Fruit fly (Drosophila melanogaster) whole organism, embryonic: Measurements from ENCODE around the gene RpS28-like.

ENCODE experiments used
- Bgb ChIP-seq: fragments of 200-800 bp; sonication (Bioruptor generic); IDR thresholded peaks from 2 replicates; pipeline ENCODE4 v1.3.6; 2022; ENCODE audit warnings: missing biosample characterization, missing genetic modification characterization; ENCODE audit not compliant: partially characterized antibody
- CG15479 ChIP-seq: fragments of 200-800 bp; sonication (Bioruptor generic); optimal IDR thresholded peaks from 3 replicates; lab custom pipeline; 2019; ENCODE audit warnings: missing biosample characterization, mild to moderate bottlenecking, missing genetic modification characterization, moderate library complexity
- CG1792 ChIP-seq: fragments of 200-800 bp; sonication (Bioruptor generic); optimal IDR thresholded peaks from 2 replicates; lab custom pipeline; 2016; ENCODE audit warnings: missing biosample characterization, missing genetic modification characterization
- CG43689 ChIP-seq: fragments of 200-800 bp; sonication (Bioruptor generic); IDR thresholded peaks from 2 replicates; pipeline ENCODE4 v1.3.6; 2022; ENCODE audit warnings: missing biosample characterization, missing genetic modification characterization
- CG4854 ChIP-seq: fragments of 200-800 bp; sonication (Bioruptor generic); optimal IDR thresholded peaks from 2 replicates; lab custom pipeline; 2016; ENCODE audit warnings: missing biosample characterization, missing genetic modification characterization, inconsistent platforms
- CG5245 ChIP-seq: fragments of 200-800 bp; sonication (Bioruptor generic); optimal IDR thresholded peaks from 3 replicates; lab custom pipeline; 2016; ENCODE audit warnings: missing biosample characterization, missing genetic modification characterization
- CG7357 ChIP-seq: fragments of 200-800 bp; sonication (Bioruptor generic); IDR thresholded peaks from 3 replicates; pipeline ENCODE4 v1.3.6; 2022; ENCODE audit warnings: missing biosample characterization, missing genetic modification characterization
- CG7745 ChIP-seq: fragments of 200-800 bp; sonication (Bioruptor generic); optimal IDR thresholded peaks from 2 replicates; lab custom pipeline; 2018; ENCODE audit warnings: missing biosample characterization, mild to moderate bottlenecking, missing genetic modification characterization, moderate library complexity
- CG7987 ChIP-seq: fragments of 200-800 bp; sonication (Bioruptor generic); optimal IDR thresholded peaks from 2 replicates; lab custom pipeline; 2018; ENCODE audit warnings: missing biosample characterization, mild to moderate bottlenecking, missing genetic modification characterization, moderate library complexity
- CG8924 ChIP-seq: fragments of 200-800 bp; optimal IDR thresholded peaks from 3 replicates; lab custom pipeline; 2019; ENCODE audit warnings: missing biosample characterization, mild to moderate bottlenecking, missing genetic modification characterization, moderate library complexity
- Elba2 ChIP-seq: fragments of 200-800 bp; sonication (Bioruptor generic); optimal IDR thresholded peaks from 3 replicates; lab custom pipeline; 2016; ENCODE audit warnings: missing biosample characterization, missing genetic modification characterization
- Hey ChIP-seq: fragments of 200-800 bp; sonication (Bioruptor generic); optimal IDR thresholded peaks from 3 replicates; lab custom pipeline; 2018; ENCODE audit warnings: missing biosample characterization, mild to moderate bottlenecking, missing genetic modification characterization
- Max ChIP-seq: fragments of 200-800 bp; sonication (Bioruptor generic); optimal IDR thresholded peaks from 2 replicates; lab custom pipeline; 2016; ENCODE audit warnings: missing biosample characterization, mild to moderate bottlenecking, missing genetic modification characterization
- Ravus ChIP-seq: fragments of 200-800 bp; sonication (Bioruptor generic); IDR thresholded peaks from 2 replicates; pipeline ENCODE4 v1.3.6; 2022; ENCODE audit warnings: missing biosample characterization, missing genetic modification characterization
- abd-A ChIP-seq: fragments of 200-800 bp; sonication (Bioruptor generic); optimal IDR thresholded peaks from 3 replicates; lab custom pipeline; 2019; ENCODE audit warnings: missing biosample characterization, mild to moderate bottlenecking, missing genetic modification characterization, moderate library complexity
- az2 ChIP-seq: fragments of 200-800 bp; sonication (Bioruptor generic); optimal IDR thresholded peaks from 3 replicates; lab custom pipeline; 2016; ENCODE audit warnings: missing biosample characterization, missing genetic modification characterization
- cad ChIP-seq: fragments of >200 bp; optimal IDR thresholded peaks from 2 replicates; lab custom pipeline; 2017; ENCODE audit warnings: missing biosample characterization, missing genetic modification characterization
- cg ChIP-seq: fragments of 200-800 bp; sonication (Bioruptor generic); optimal IDR thresholded peaks from 3 replicates; lab custom pipeline; 2019; ENCODE audit warnings: missing biosample characterization, mild to moderate bottlenecking, missing genetic modification characterization, moderate library complexity
- corto ChIP-seq: fragments of 200-800 bp; sonication (Bioruptor generic); optimal IDR thresholded peaks from 2 replicates; lab custom pipeline; 2016; ENCODE audit warnings: missing biosample characterization, mild to moderate bottlenecking, missing genetic modification characterization, moderate library complexity
- crc ChIP-seq: fragments of 200-800 bp; sonication (Bioruptor generic); optimal IDR thresholded peaks from 2 replicates; lab custom pipeline; 2016; ENCODE audit warnings: missing biosample characterization, missing genetic modification characterization
- ems ChIP-seq: fragments of 200-800 bp; sonication (Bioruptor generic); optimal IDR thresholded peaks from 3 replicates; lab custom pipeline; 2016; ENCODE audit warnings: missing biosample characterization, missing genetic modification characterization
- gsb-n ChIP-seq: fragments of 200-800 bp; sonication (Bioruptor generic); optimal IDR thresholded peaks from 3 replicates; lab custom pipeline; 2018; ENCODE audit warnings: missing biosample characterization, mild to moderate bottlenecking, missing genetic modification characterization
- inv ChIP-seq: fragments of 200-800 bp; sonication (Bioruptor generic); IDR thresholded peaks from 2 replicates; pipeline ENCODE4 v1.3.6; 2022; ENCODE audit warnings: missing biosample characterization, missing genetic modification characterization; ENCODE audit not compliant: partially characterized antibody
- jing ChIP-seq: fragments of 200-800 bp; sonication (Bioruptor generic); optimal IDR thresholded peaks from 2 replicates; lab custom pipeline; 2018; ENCODE audit warnings: missing biosample characterization, mild to moderate bottlenecking, missing genetic modification characterization
- kni ChIP-seq: fragments of 200-800 bp; sonication (Bioruptor generic); optimal IDR thresholded peaks from 3 replicates; lab custom pipeline; 2017; ENCODE audit warnings: mild to moderate bottlenecking, missing biosample characterization, missing genetic modification reagents, missing genetic modification characterization
- lab ChIP-seq: fragments of 200-800 bp; sonication (Bioruptor generic); optimal IDR thresholded peaks from 3 replicates; lab custom pipeline; 2017; ENCODE audit warnings: missing biosample characterization, missing genetic modification characterization, mild to moderate bottlenecking, moderate library complexity, missing genetic modification reagents
- luna ChIP-seq: fragments of 200-800 bp; sonication (Bioruptor generic); optimal IDR thresholded peaks from 2 replicates; lab custom pipeline; 2016; ENCODE audit warnings: missing biosample characterization, missing genetic modification characterization
- oc ChIP-seq: fragments of 200-800 bp; sonication (Bioruptor generic); optimal IDR thresholded peaks from 2 replicates; lab custom pipeline; 2018; ENCODE audit warnings: missing biosample characterization, mild to moderate bottlenecking, missing genetic modification characterization, moderate library complexity
- pros ChIP-seq: fragments of 200-800 bp; sonication (Bioruptor generic); optimal IDR thresholded peaks from 3 replicates; lab custom pipeline; 2019; ENCODE audit warnings: missing biosample characterization, mild to moderate bottlenecking, missing genetic modification characterization, moderate library complexity
- pum ChIP-seq: fragments of 200-800 bp; sonication (Bioruptor generic); optimal IDR thresholded peaks from 2 replicates; lab custom pipeline; 2016; ENCODE audit warnings: missing biosample characterization, missing genetic modification characterization
- sens ChIP-seq: fragments of 200-800 bp; sonication (Bioruptor generic); peaks from one replicate; lab custom pipeline; 2016; ENCODE audit warnings: missing biosample characterization, missing genetic modification characterization
- sqz ChIP-seq: fragments of 200-800 bp; sonication (Bioruptor generic); optimal IDR thresholded peaks from 3 replicates; lab custom pipeline; 2018; ENCODE audit warnings: missing biosample characterization, mild to moderate bottlenecking, missing genetic modification characterization
- zf30C ChIP-seq: fragments of 200-800 bp; sonication (Bioruptor generic); optimal IDR thresholded peaks from 3 replicates; lab custom pipeline; 2018; ENCODE audit warnings: missing biosample characterization, mild to moderate bottlenecking, missing genetic modification characterization
- zfh2 ChIP-seq: fragments of 200-800 bp; sonication (Bioruptor generic); optimal IDR thresholded peaks from 2 replicates; lab custom pipeline; 2016; ENCODE audit warnings: missing biosample characterization, missing genetic modification characterization

The RpS28-like gene

DNA sequence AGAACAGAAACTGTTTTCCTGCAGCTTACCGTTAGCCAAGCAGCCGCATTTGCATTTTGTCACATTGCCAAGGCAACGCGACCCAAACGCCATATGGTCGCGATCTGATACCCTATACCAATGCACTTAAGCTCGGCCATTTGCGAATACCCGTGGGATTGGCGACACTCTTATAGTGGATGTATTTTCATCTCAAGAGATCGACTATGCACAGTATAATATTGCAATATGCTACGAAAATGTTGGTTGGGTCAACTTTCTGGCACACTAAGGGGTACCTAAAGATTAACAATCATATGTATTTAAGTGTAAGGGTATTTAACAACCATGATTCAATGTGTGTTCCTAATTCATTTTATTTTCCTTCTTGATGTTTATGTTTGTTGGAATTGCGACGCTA, 1.6 kb downstream of the RpS28-like start (continued):
- TF ChIP-seq zf30C (GFP tag; lab: Kevin White, UChicago) = no peak
- TF ChIP-seq CG7357 (GFP tag; lab: Robert Waterston, UW) = 0 out of 3 replicates have a peak, but pooled peaks have one; percentile 7
- peak; percentile 14 for TF ChIP-seq lab (GFP tag; lab: Kevin White, UChicago)
- TF ChIP-seq Bgb (GFP tag; lab: Robert Waterston, UW) = no peak
- no peak for TF ChIP-seq Elba2 (GFP tag; lab: Kevin White, UChicago)

DNA sequence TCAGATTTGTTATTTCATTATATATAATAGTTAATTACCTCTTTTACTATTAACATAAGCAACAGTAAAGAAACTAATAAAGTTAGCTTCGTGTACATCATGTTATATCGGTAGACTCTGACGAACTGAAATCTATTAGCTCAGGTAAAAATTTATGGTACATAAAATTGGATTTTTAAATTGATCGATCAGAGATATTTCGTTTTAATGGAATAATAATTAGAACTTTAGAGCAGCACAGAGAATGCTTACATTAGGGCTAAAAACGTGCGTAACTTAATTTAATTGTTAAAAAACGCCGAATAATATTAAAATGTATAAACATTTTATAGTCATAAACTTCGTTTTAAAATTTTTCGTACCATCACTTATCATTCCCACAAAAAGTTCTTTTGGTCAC, 4.0 kb downstream of the RpS28-like start, which contains the start of gene CG33723:
Gene CG33723, minus strand, starts transcription at position 101 of the 400 bp plus-strand sequence.
- TF ChIP-seq Ravus (GFP tag; lab: Robert Waterston, UW) = no peak

DNA sequence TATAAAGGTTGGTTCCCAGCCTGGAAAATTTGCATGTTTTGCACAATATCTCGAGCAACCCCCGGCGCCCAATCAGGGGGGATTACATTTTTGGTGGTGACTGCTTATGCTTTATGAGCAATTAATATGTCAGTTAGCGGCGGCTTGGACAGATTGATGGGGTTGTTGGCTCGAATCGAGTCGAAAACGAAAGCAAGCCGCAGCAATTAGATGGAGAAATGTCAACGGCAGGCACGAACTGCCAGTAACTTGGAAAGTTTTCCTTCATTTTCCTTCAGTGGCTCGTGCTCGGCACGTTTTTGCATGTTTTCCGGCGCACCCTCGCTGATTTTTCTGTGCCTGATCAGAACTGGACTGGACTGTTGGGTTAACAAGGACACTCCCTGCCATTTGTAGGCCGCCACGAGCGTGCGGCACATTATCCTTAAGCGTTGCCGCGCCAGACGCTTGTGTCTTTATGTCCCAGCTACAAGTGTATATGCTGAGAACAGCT, 6.2 kb downstream of the RpS28-like start:
- TF ChIP-seq CG4854 (GFP tag; lab: Kevin White, UChicago) = no peak
- TF ChIP-seq cad (GFP tag; lab: Kevin White, UChicago) = no peak
- no peak for TF ChIP-seq Max (GFP tag; lab: Kevin White, UChicago)
- TF ChIP-seq pum (GFP tag; lab: Kevin White, UChicago) = no peak
- TF ChIP-seq ems (GFP tag; lab: Kevin White, UChicago) = no peak
- peak; percentile 81 for TF ChIP-seq pros (GFP tag; lab: Kevin White, UChicago)
- no peak for TF ChIP-seq jing (GFP tag; lab: Kevin White, UChicago)
- TF ChIP-seq luna = no peak
- TF ChIP-seq cg = no peak
- TF ChIP-seq CG7987 (GFP tag; lab: Kevin White, UChicago) = no peak
- TF ChIP-seq abd-A (tag; lab: Kevin White, UChicago) = peak; percentile 51
- no peak for TF ChIP-seq CG8924 (tag; lab: Kevin White, UChicago)
- TF ChIP-seq CG15479 (GFP tag; lab: Kevin White, UChicago) = no peak
- TF ChIP-seq crc = no peak
- TF ChIP-seq sens (GFP tag; lab: Kevin White, UChicago) = no peak
- peak; percentile 97 for TF ChIP-seq Hey (tag; lab: Kevin White, UChicago)
- peak; percentile 3 for TF ChIP-seq kni (GFP tag; lab: Kevin White, UChicago)
- TF ChIP-seq CG5245 (GFP tag; lab: Kevin White, UChicago) = no peak
- TF ChIP-seq, all 482 proteins: peak for 4

DNA sequence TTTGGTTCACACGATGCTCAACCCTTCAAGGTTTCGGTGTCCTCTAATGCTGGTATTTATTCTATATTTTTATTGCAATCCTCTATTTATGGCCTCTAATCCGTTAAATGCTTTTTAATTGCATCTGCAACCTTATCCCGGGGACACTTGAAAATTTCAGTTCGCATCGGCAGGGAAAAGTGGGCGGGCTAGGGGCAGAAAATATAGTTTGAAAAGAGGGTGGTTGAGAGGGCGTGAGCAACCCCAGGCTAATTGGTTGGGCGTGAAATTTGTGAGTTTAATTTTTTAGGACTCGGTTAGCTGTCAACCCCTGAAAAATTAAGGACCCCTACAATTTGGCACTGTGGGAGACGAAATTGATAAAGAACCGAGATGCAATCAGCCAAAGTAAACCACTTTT, 9.1 kb downstream of the RpS28-like start:
- TF ChIP-seq corto (GFP tag; lab: Kevin White, UChicago) (no peak), gsb-n (peak; percentile 41), CG7745 (tag; lab: Kevin White, UChicago) (peak; percentile 66), oc (peak; percentile 38), az2 (no peak), CG1792 (GFP tag; lab: Kevin White, UChicago) (no peak), lab (GFP tag; lab: Kevin White, UChicago) (no peak), sqz (peak; percentile 2), pros (GFP tag; lab: Kevin White, UChicago) (peak; percentile 64), zfh2 (GFP tag; lab: Kevin White, UChicago) (no peak), inv (GFP tag; lab: Robert Waterston, UW) (no peak), CG43689 (GFP tag; lab: Robert Waterston, UW) (no peak)
- TF ChIP-seq, all 482 proteins: peak for 5
